Fruit fly (Drosophila melanogaster) whole organism, prepupa: ENCODE data around the gene Pif1B.
A peak's percentile ranks its signal among the peaks of the same experiment; 100 is the strongest.

Experiments used
- Blimp-1 ChIP-seq: fragments of 200-800 bp; sonication (Bioruptor generic); optimal IDR thresholded peaks from 3 replicates; lab custom pipeline; 2017; ENCODE audit warnings: missing biosample characterization, missing genetic modification characterization, mild to moderate bottlenecking, moderate library complexity, missing genetic modification reagents
- CG10631 ChIP-seq: fragments of 200-800 bp; sonication (Bioruptor generic); optimal IDR thresholded peaks from 2 replicates; lab custom pipeline; 2016; ENCODE audit warnings: missing biosample characterization, missing genetic modification characterization
- CG10669 ChIP-seq: fragments of 200-800 bp; sonication (Bioruptor generic); optimal IDR thresholded peaks from 3 replicates; lab custom pipeline; 2018; ENCODE audit warnings: missing biosample characterization, mild to moderate bottlenecking, missing genetic modification characterization, moderate library complexity
- CG11294 ChIP-seq: fragments of 200-800 bp; sonication (Bioruptor generic); IDR thresholded peaks from 2 replicates; pipeline ENCODE4 v1.3.6; 2022; ENCODE audit warnings: missing biosample characterization, missing genetic modification characterization
- CG11762 ChIP-seq: fragments of 200-800 bp; sonication (Bioruptor generic); optimal IDR thresholded peaks from 3 replicates; lab custom pipeline; 2016; ENCODE audit warnings: missing biosample characterization, missing genetic modification characterization; ENCODE audit not compliant: insufficient read depth
- CG11902 ChIP-seq: fragments of 200-800 bp; sonication (Bioruptor generic); optimal IDR thresholded peaks from 3 replicates; lab custom pipeline; 2016; ENCODE audit warnings: missing biosample characterization, missing genetic modification characterization
- CG1621 ChIP-seq: fragments of 200-800 bp; sonication (Bioruptor generic); optimal IDR thresholded peaks from 3 replicates; lab custom pipeline; 2018; ENCODE audit warnings: missing biosample characterization, mild to moderate bottlenecking, missing genetic modification characterization
- CG3032 ChIP-seq: fragments of 200-800 bp; optimal IDR thresholded peaks from 2 replicates; lab custom pipeline; 2019; ENCODE audit warnings: missing biosample characterization, mild to moderate bottlenecking, missing genetic modification characterization, moderate library complexity
- CG31627 ChIP-seq: fragments of 200-800 bp; sonication (Bioruptor generic); optimal IDR thresholded peaks from 3 replicates; lab custom pipeline; 2016; ENCODE audit warnings: missing biosample characterization, missing genetic modification characterization
- CG32006 ChIP-seq: fragments of 200-800 bp; sonication (Bioruptor generic); optimal IDR thresholded peaks from 3 replicates; lab custom pipeline; 2017; ENCODE audit warnings: missing biosample characterization, mild to moderate bottlenecking, missing genetic modification characterization
- CG34406 ChIP-seq: fragments of 200-800 bp; sonication (Bioruptor generic); optimal IDR thresholded peaks from 3 replicates; lab custom pipeline; 2016; ENCODE audit warnings: missing biosample characterization, missing genetic modification characterization
- CG3919 ChIP-seq: fragments of 200-800 bp; sonication (Bioruptor generic); optimal IDR thresholded peaks from 3 replicates; lab custom pipeline; 2016; ENCODE audit warnings: missing biosample characterization, missing genetic modification characterization
- CG4318 ChIP-seq: fragments of 200-800 bp; sonication (Bioruptor generic); optimal IDR thresholded peaks from 3 replicates; lab custom pipeline; 2017; ENCODE audit warnings: missing biosample characterization, mild to moderate bottlenecking, missing genetic modification characterization
- CG6163 ChIP-seq: fragments of 200-800 bp; sonication (Bioruptor generic); IDR thresholded peaks from 3 replicates; pipeline ENCODE4 v1.3.6; 2022; ENCODE audit warnings: missing biosample characterization, missing genetic modification characterization
- CG6276 ChIP-seq: fragments of 200-800 bp; sonication (Bioruptor generic); optimal IDR thresholded peaks from 2 replicates; lab custom pipeline; 2017; ENCODE audit warnings: missing biosample characterization, mild to moderate bottlenecking, missing genetic modification characterization
- CG6792 ChIP-seq: fragments of 200-800 bp; sonication (Bioruptor generic); optimal IDR thresholded peaks from 3 replicates; lab custom pipeline; 2016; ENCODE audit warnings: missing biosample characterization, missing genetic modification characterization
- CG6808 ChIP-seq: fragments of 200-800 bp; sonication (Bioruptor generic); optimal IDR thresholded peaks from 3 replicates; lab custom pipeline; 2017; ENCODE audit warnings: missing biosample characterization, missing genetic modification characterization, mild to moderate bottlenecking, moderate library complexity, missing genetic modification reagents
- CG6854 ChIP-seq: fragments of 200-800 bp; sonication (Bioruptor generic); optimal IDR thresholded peaks from 2 replicates; lab custom pipeline; 2017; ENCODE audit warnings: missing biosample characterization, mild to moderate bottlenecking, missing genetic modification characterization
- CG7368 ChIP-seq: fragments of 200-800 bp; sonication (Bioruptor generic); optimal IDR thresholded peaks from 3 replicates; lab custom pipeline; 2016; ENCODE audit warnings: missing biosample characterization, missing genetic modification characterization
- CG8119 ChIP-seq: fragments of 200-800 bp; sonication (Bioruptor generic); IDR thresholded peaks from 3 replicates; pipeline ENCODE4 v1.3.6; 2022; ENCODE audit warnings: missing biosample characterization, missing genetic modification characterization
- CG8319 ChIP-seq: fragments of 200-800 bp; sonication (Bioruptor generic); optimal IDR thresholded peaks from 3 replicates; lab custom pipeline; 2016; ENCODE audit warnings: missing biosample characterization, missing genetic modification characterization
- CG8632 ChIP-seq: fragments of 200-800 bp; sonication (Bioruptor generic); optimal IDR thresholded peaks from 3 replicates; lab custom pipeline; 2016; ENCODE audit warnings: missing biosample characterization, missing genetic modification characterization
- CG9139 ChIP-seq: fragments of 200-800 bp; sonication (Bioruptor generic); optimal IDR thresholded peaks from 3 replicates; lab custom pipeline; 2017; ENCODE audit warnings: missing biosample characterization, mild to moderate bottlenecking, missing genetic modification characterization
- Eip75B ChIP-seq: fragments of 200-800 bp; sonication (Bioruptor generic); optimal IDR thresholded peaks from 3 replicates; lab custom pipeline; 2016; ENCODE audit warnings: missing biosample characterization, missing genetic modification characterization
- Eip78C ChIP-seq: fragments of 200-800 bp; sonication (Bioruptor generic); peaks from one replicate; lab custom pipeline; 2016; ENCODE audit warnings: missing biosample characterization, missing genetic modification characterization
- Ets96B ChIP-seq: fragments of 200-800 bp; optimal IDR thresholded peaks from 2 replicates; lab custom pipeline; 2019; ENCODE audit warnings: missing biosample characterization, mild to moderate bottlenecking, missing genetic modification characterization, moderate library complexity
- Gug ChIP-seq: fragments of 200-800 bp; sonication (Bioruptor generic); IDR thresholded peaks from 2 replicates; pipeline ENCODE4 v1.3.6; 2022; ENCODE audit warnings: missing biosample characterization, missing genetic modification characterization
- Hr38 ChIP-seq: sonication (Bioruptor generic); optimal IDR thresholded peaks from 2 replicates; lab custom pipeline; 2016; ENCODE audit warnings: missing biosample characterization, missing genetic modification characterization
- Hr4 ChIP-seq: fragments of 200-800 bp; sonication (Bioruptor generic); optimal IDR thresholded peaks from 3 replicates; lab custom pipeline; 2016; ENCODE audit warnings: missing biosample characterization, missing genetic modification characterization
- Lpt ChIP-seq: fragments of 200-800 bp; sonication (Bioruptor generic); optimal IDR thresholded peaks from 3 replicates; lab custom pipeline; 2016; ENCODE audit warnings: missing biosample characterization, missing genetic modification characterization
- Met ChIP-seq: fragments of 200-800 bp; sonication (Bioruptor generic); optimal IDR thresholded peaks from 3 replicates; lab custom pipeline; 2016; ENCODE audit warnings: missing biosample characterization, missing genetic modification characterization
- OdsH ChIP-seq: fragments of 200-800 bp; sonication (Bioruptor generic); optimal IDR thresholded peaks from 3 replicates; lab custom pipeline; 2016; ENCODE audit warnings: missing biosample characterization, missing genetic modification characterization
- Sox15 ChIP-seq: fragments of 200-800 bp; sonication (Bioruptor generic); optimal IDR thresholded peaks from 3 replicates; lab custom pipeline; 2016; ENCODE audit warnings: missing biosample characterization, missing genetic modification characterization
- achi ChIP-seq: fragments of 200-800 bp; sonication (Bioruptor generic); optimal IDR thresholded peaks from 3 replicates; lab custom pipeline; 2016; ENCODE audit warnings: missing biosample characterization, missing genetic modification characterization
- acj6 ChIP-seq: fragments of 200-800 bp; sonication (Bioruptor generic); optimal IDR thresholded peaks from 3 replicates; lab custom pipeline; 2016; ENCODE audit warnings: missing biosample characterization, missing genetic modification characterization
- dac ChIP-seq: fragments of 200-800 bp; sonication (Bioruptor generic); optimal IDR thresholded peaks from 2 replicates; lab custom pipeline; 2017; ENCODE audit warnings: missing biosample characterization, mild to moderate bottlenecking, missing genetic modification characterization
- eg ChIP-seq: fragments of 200-800 bp; sonication (Bioruptor generic); IDR thresholded peaks from 3 replicates; pipeline ENCODE4 v1.3.6; 2022; ENCODE audit warnings: missing biosample characterization, missing genetic modification characterization
- esn ChIP-seq: fragments of 200-800 bp; sonication (Bioruptor generic); optimal IDR thresholded peaks from 2 replicates; lab custom pipeline; 2016; ENCODE audit warnings: missing biosample characterization, mild to moderate bottlenecking, missing genetic modification characterization, moderate library complexity
- pdm3 ChIP-seq: fragments of 200-800 bp; sonication (Bioruptor generic); optimal IDR thresholded peaks from 3 replicates; lab custom pipeline; 2016; ENCODE audit warnings: missing biosample characterization, missing genetic modification characterization
- salr ChIP-seq, 2 experiments: fragments of 200-800 bp; sonication (Bioruptor generic); optimal IDR thresholded peaks; 3 replicates each; lab custom pipeline; 2016 to 2018; ENCODE audit warnings: missing biosample characterization in 2 of 2, missing genetic modification characterization in 2 of 2, mild to moderate bottlenecking in 1 of 2
- spab ChIP-seq: fragments of 200-800 bp; sonication (Bioruptor generic); optimal IDR thresholded peaks from 2 replicates; lab custom pipeline; 2017; ENCODE audit warnings: missing biosample characterization, mild to moderate bottlenecking, missing genetic modification characterization, missing genetic modification reagents
- ss ChIP-seq, 2 experiments: fragments of 200-800 bp; sonication (Bioruptor generic); optimal IDR thresholded peaks; 2 replicates in 1 of 2; 3 replicates in 1 of 2; lab custom pipeline; 2017 to 2018; ENCODE audit warnings: mild to moderate bottlenecking in 2 of 2, missing biosample characterization in 2 of 2, missing genetic modification characterization in 2 of 2, moderate library complexity in 1 of 2
- svp ChIP-seq: fragments of 200-800 bp; sonication (Bioruptor generic); peaks from one replicate; lab custom pipeline; 2016; ENCODE audit warnings: missing biosample characterization, missing genetic modification characterization
- topi ChIP-seq: fragments of 200-800 bp; sonication (Bioruptor generic); optimal IDR thresholded peaks from 3 replicates; lab custom pipeline; 2016; ENCODE audit warnings: missing biosample characterization, missing genetic modification characterization
- vri ChIP-seq: fragments of 200-800 bp; sonication (Bioruptor generic); optimal IDR thresholded peaks from 3 replicates; lab custom pipeline; 2016; ENCODE audit warnings: missing biosample characterization, mild to moderate bottlenecking, missing genetic modification characterization

Pif1B gene

dm6 chr3R:8811323-8811936 lies 10.5 kb upstream of the Pif1B start (continued):
- peak; percentile 99 for TF ChIP-seq Ets96B (tag; lab: Kevin White, UChicago)
- peak; percentile 98 for TF ChIP-seq CG7368
- peak; percentile 99 for TF ChIP-seq CG8119 (GFP tag; lab: Robert Waterston, UW)
- peak; percentile 99 for TF ChIP-seq CG3919 (GFP tag; lab: Kevin White, UChicago)
- peak; percentile 99 for TF ChIP-seq Eip75B (GFP tag; lab: Kevin White, UChicago)
- peak; percentile 98 for TF ChIP-seq topi (GFP tag; lab: Kevin White, UChicago)
- peak; percentile 98 for TF ChIP-seq Gug (GFP tag; lab: Robert Waterston, UW)
- peak; percentile 98 for TF ChIP-seq CG1621 (tag; lab: Kevin White, UChicago)
- TF ChIP-seq Lpt (GFP tag; lab: Kevin White, UChicago) = peak; percentile 99

- TF ChIP-seq Eip78C (GFP tag; lab: Kevin White, UChicago) (peak; percentile 77), CG3919 (GFP tag; lab: Kevin White, UChicago) (peak; percentile 55), CG11762 (GFP tag; lab: Kevin White, UChicago) (no peak), CG6792 (peak; percentile 45), Hr4 (GFP tag; lab: Kevin White, UChicago) (peak; percentile 28), Met (GFP tag; lab: Kevin White, UChicago) (peak; percentile 18), vri (GFP tag; lab: Kevin White, UChicago) (peak; percentile 99), achi (GFP tag; lab: Kevin White, UChicago) (peak; percentile 11), svp (GFP tag; lab: Kevin White, UChicago) (no peak), CG8119 (GFP tag; lab: Robert Waterston, UW) (0 out of 3 replicates have a peak, but pooled peaks have one; percentile 11), CG8632 (GFP tag; lab: Kevin White, UChicago) (peak; percentile 59), acj6 (GFP tag; lab: Kevin White, UChicago) (no peak), CG34406 (GFP tag; lab: Kevin White, UChicago) (peak; percentile 19), CG32006 (peak; percentile 38), CG3032 (tag; lab: Kevin White, UChicago) (peak; percentile 83), CG6808 (GFP tag; lab: Kevin White, UChicago) (peak; percentile 56), CG11902 (GFP tag; lab: Kevin White, UChicago) (no peak), CG11294 (GFP tag; lab: Robert Waterston, UW) (peak; percentile 50; the same call in 1 of the 2 replicates), CG1621 (tag; lab: Kevin White, UChicago) (peak; percentile 47), eg (GFP tag; lab: Robert Waterston, UW) (peak; percentile 70; the same call in 1 of the 3 replicates), CG7368 (peak; percentile 43), topi (GFP tag; lab: Kevin White, UChicago) (no peak), Sox15 (GFP tag; lab: Kevin White, UChicago) (no peak), CG9139 (GFP tag; lab: Kevin White, UChicago) (peak; percentile 51), spab (GFP tag; lab: Kevin White, UChicago) (peak; percentile 61), CG6854 (GFP tag; lab: Kevin White, UChicago) (peak; percentile 11), CG4318 (GFP tag; lab: Kevin White, UChicago) (no peak), pdm3 (no peak), CG31627 (GFP tag; lab: Kevin White, UChicago) (no peak), salr (GFP tag; optimal IDR thresholded peaks at IDR 0.05; lab: Kevin White, UChicago) (peak in 1 of 2 experiments; percentile 34), Gug (GFP tag; lab: Robert Waterston, UW) (peak; percentile 71), Lpt (GFP tag; lab: Kevin White, UChicago) (peak; percentile 52), Hr38 (GFP tag; lab: Kevin White, UChicago) (no peak), OdsH (GFP tag; lab: Kevin White, UChicago) (peak; percentile 32), CG10669 (GFP tag; lab: Kevin White, UChicago) (peak; percentile 65), Ets96B (tag; lab: Kevin White, UChicago) (peak; percentile 88), esn (GFP tag; lab: Kevin White, UChicago) (peak; percentile 47), CG10631 (GFP tag; lab: Kevin White, UChicago) (peak; percentile 26), CG6276 (GFP tag; lab: Kevin White, UChicago) (peak; percentile 85), CG6163 (peak; percentile 60; the same call in 1 of the 3 replicates), Blimp-1 (GFP tag; lab: Kevin White, UChicago) (no peak), CG8319 (GFP tag; lab: Kevin White, UChicago) (peak; percentile 66), ss (GFP tag; optimal IDR thresholded peaks at IDR 0.05; lab: Kevin White, UChicago) (peak; percentile 55 to 78), dac (no peak)
These were observed 9.6 kb upstream of the Pif1B start for dm6 chr3R:8810397-8811184.
